Worm (Caenorhabditis elegans): ENCODE measurements around the gene srw-83.

DNA sequence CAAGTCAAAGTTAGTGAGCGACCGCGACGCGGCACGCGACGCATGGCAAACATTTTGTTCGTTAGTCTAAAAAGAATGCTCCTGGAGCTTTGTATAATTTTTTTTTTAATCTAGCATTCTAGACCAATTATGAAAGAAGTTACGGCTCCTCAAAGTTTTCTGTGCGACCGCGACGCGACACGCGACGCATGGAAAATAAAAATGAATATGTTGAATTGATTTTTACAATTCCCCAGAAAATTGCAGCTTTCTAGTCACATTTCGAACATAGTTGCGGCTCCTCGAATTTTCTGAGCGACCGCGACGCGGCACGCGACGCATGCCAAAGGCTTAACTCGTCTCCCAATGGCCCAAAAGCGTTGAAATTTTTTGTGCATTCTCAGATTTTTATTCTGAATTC lies 1.9 kb upstream of the srw-83 start, which contains the start of gene ZK262.4:
- TF ChIP-seq tbx-2 (tag; optimal IDR thresholded peaks at IDR 0.05) (no peak), pag-3 (tag; optimal IDR thresholded peaks at IDR 0.05; ENCODE audit: borderline replicate concordance) (no peak), pqm-1 (tag; optimal IDR thresholded peaks at IDR 0.05) (no peak), dmd-4 (tag; optimal IDR thresholded peaks at IDR 0.05; ENCODE audit: borderline replicate concordance) (no peak), hlh-30 (tag; optimal IDR thresholded peaks at IDR 0.05; ENCODE audit: insufficient read depth) (no peak), T23F11.4 (GFP tag; optimal IDR thresholded peaks at IDR 0.05) (no peak)

Measured in whole organism, late embryonic.